Worm (Caenorhabditis elegans): Measurements from ENCODE around the gene unc-130.

- TF ChIP-seq unc-62 (GFP tag; optimal IDR thresholded peaks at IDR 0.05) (no peak), unc-39 (tag; optimal IDR thresholded peaks at IDR 0.05) (no peak), pha-4 (tag; optimal IDR thresholded peaks at IDR 0.05) (no peak), nhr-28 (tag; optimal IDR thresholded peaks at IDR 0.05) (no peak), mep-1 (tag; optimal IDR thresholded peaks at IDR 0.05) (no peak)
These were observed 15.5 kb downstream of the unc-130 start, which contains the start of gene saps-1 for ce11 chrII:11297217-11297738.
